Fruit fly (Drosophila melanogaster) whole organism, embryonic: Measurements from ENCODE around the gene foxo.

Experiments
- Adf1 ChIP-seq: fragments of 200-800 bp; sonication (Bioruptor generic); IDR thresholded peaks from 2 replicates; pipeline ENCODE4 v1.3.6; 2022; ENCODE audit warnings: missing biosample characterization, missing genetic modification characterization
- B-H2 ChIP-seq: fragments of 200-800 bp; sonication (Bioruptor generic); optimal IDR thresholded peaks from 2 replicates; lab custom pipeline; 2018; ENCODE audit warnings: missing biosample characterization, mild to moderate bottlenecking, missing genetic modification characterization
- CG10209 ChIP-seq: fragments of 200-800 bp; sonication (Bioruptor generic); optimal IDR thresholded peaks from 3 replicates; lab custom pipeline; 2017; ENCODE audit warnings: missing biosample characterization, mild to moderate bottlenecking, missing genetic modification characterization, missing genetic modification reagents
- CG1024 ChIP-seq: fragments of 200-800 bp; sonication (Bioruptor generic); IDR thresholded peaks from 2 replicates; pipeline ENCODE4 v1.3.6; 2022; ENCODE audit warnings: missing biosample characterization, missing genetic modification characterization
- CG10565 ChIP-seq: fragments of 200-800 bp; sonication (Bioruptor generic); optimal IDR thresholded peaks from 3 replicates; lab custom pipeline; 2016; ENCODE audit warnings: missing biosample characterization, mild to moderate bottlenecking, missing genetic modification characterization
- CG11085 ChIP-seq: fragments of 200-800 bp; sonication (Bioruptor generic); IDR thresholded peaks from 2 replicates; pipeline ENCODE4 v1.3.6; 2022; ENCODE audit warnings: missing biosample characterization, missing genetic modification characterization
- CG11093 ChIP-seq: fragments of 200-800 bp; sonication (Bioruptor generic); IDR thresholded peaks from 3 replicates; pipeline ENCODE4 v1.3.6; 2022; ENCODE audit warnings: missing biosample characterization, missing genetic modification characterization
- CG12104 ChIP-seq: fragments of 200-800 bp; sonication (Bioruptor generic); optimal IDR thresholded peaks from 3 replicates; lab custom pipeline; 2016; ENCODE audit warnings: missing biosample characterization, missing genetic modification characterization
- CG12769 ChIP-seq: fragments of 200-800 bp; sonication (Bioruptor generic); optimal IDR thresholded peaks from 2 replicates; lab custom pipeline; 2019; ENCODE audit warnings: missing biosample characterization, mild to moderate bottlenecking, missing genetic modification characterization, moderate library complexity
- CG14710 ChIP-seq: fragments of 200-800 bp; sonication (Bioruptor generic); optimal IDR thresholded peaks from 3 replicates; lab custom pipeline; 2019; ENCODE audit warnings: missing biosample characterization, mild to moderate bottlenecking, missing genetic modification characterization, moderate library complexity
- CG15696 ChIP-seq: fragments of 200-800 bp; sonication (Bioruptor generic); optimal IDR thresholded peaks from 2 replicates; lab custom pipeline; 2019; ENCODE audit warnings: missing biosample characterization, mild to moderate bottlenecking, missing genetic modification characterization, moderate library complexity
- CG16813 ChIP-seq: fragments of 200-800 bp; sonication (Bioruptor generic); IDR thresholded peaks from 3 replicates; pipeline ENCODE4 v1.3.6; 2022; ENCODE audit warnings: missing biosample characterization, missing genetic modification characterization; ENCODE audit not compliant: partially characterized antibody
- CG30020 ChIP-seq: fragments of 200-800 bp; optimal IDR thresholded peaks from 2 replicates; lab custom pipeline; 2019; ENCODE audit warnings: missing biosample characterization, mild to moderate bottlenecking, missing genetic modification characterization, moderate library complexity
- CG31365 ChIP-seq: fragments of 200-800 bp; sonication (Bioruptor generic); optimal IDR thresholded peaks from 2 replicates; lab custom pipeline; 2018; ENCODE audit warnings: missing biosample characterization, mild to moderate bottlenecking, missing genetic modification characterization
- CG3838 ChIP-seq: fragments of 200-800 bp; sonication (Bioruptor generic); optimal IDR thresholded peaks from 3 replicates; lab custom pipeline; 2016; ENCODE audit warnings: missing biosample characterization, missing genetic modification characterization
- CG4820 ChIP-seq: fragments of 200-800 bp; sonication (Bioruptor generic); optimal IDR thresholded peaks from 3 replicates; lab custom pipeline; 2016; ENCODE audit warnings: missing biosample characterization, missing genetic modification characterization
- CG5180 ChIP-seq: fragments of 200-800 bp; sonication (Bioruptor generic); optimal IDR thresholded peaks from 3 replicates; lab custom pipeline; 2017; ENCODE audit warnings: missing biosample characterization, missing genetic modification characterization, mild to moderate bottlenecking, moderate library complexity, missing genetic modification reagents
- CG5953 ChIP-seq: fragments of 200-800 bp; sonication (Bioruptor generic); IDR thresholded peaks from 2 replicates; pipeline ENCODE4 v1.3.6; 2022; ENCODE audit warnings: missing biosample characterization, missing genetic modification characterization
- CG6765 ChIP-seq: fragments of 200-800 bp; sonication (Bioruptor generic); optimal IDR thresholded peaks from 3 replicates; lab custom pipeline; 2017; ENCODE audit warnings: missing biosample characterization, mild to moderate bottlenecking, missing genetic modification characterization
- CG6791 ChIP-seq: fragments of 200-800 bp; sonication (Bioruptor generic); IDR thresholded peaks from 3 replicates; pipeline ENCODE4 v1.3.6; 2022; ENCODE audit warnings: missing biosample characterization, missing genetic modification characterization; ENCODE audit not compliant: partially characterized antibody
- CG6854 ChIP-seq: fragments of 200-800 bp; sonication (Bioruptor generic); optimal IDR thresholded peaks from 3 replicates; lab custom pipeline; 2017; ENCODE audit warnings: missing biosample characterization, mild to moderate bottlenecking, missing genetic modification characterization
- Dip3 ChIP-seq: fragments of 200-800 bp; sonication (Bioruptor generic); optimal IDR thresholded peaks from 3 replicates; lab custom pipeline; 2016; ENCODE audit warnings: missing biosample characterization, missing genetic modification characterization
- E2f2 ChIP-seq: fragments of 200-800 bp; sonication (Bioruptor generic); IDR thresholded peaks from 2 replicates; pipeline ENCODE4 v1.3.6; 2022; ENCODE audit warnings: missing biosample characterization, missing genetic modification characterization
- ERR ChIP-seq: fragments of 200-800 bp; sonication (Bioruptor generic); optimal IDR thresholded peaks from 2 replicates; lab custom pipeline; 2016; ENCODE audit warnings: missing biosample characterization, missing genetic modification characterization
- H15 ChIP-seq: fragments of 200-800 bp; sonication (Bioruptor generic); IDR thresholded peaks from 3 replicates; pipeline ENCODE4 v1.3.6; 2022; ENCODE audit warnings: missing biosample characterization, missing genetic modification characterization
- H2.0 ChIP-seq: fragments of 200-800 bp; sonication (Bioruptor generic); IDR thresholded peaks from 2 replicates; pipeline ENCODE4 v1.3.6; 2022; ENCODE audit warnings: missing biosample characterization, missing genetic modification characterization
- HLH54F ChIP-seq: fragments of 200-800 bp; sonication (Bioruptor generic); optimal IDR thresholded peaks from 3 replicates; lab custom pipeline; 2016; ENCODE audit warnings: missing biosample characterization, missing genetic modification characterization
- Myb ChIP-seq: fragments of 200-800 bp; sonication (Bioruptor generic); optimal IDR thresholded peaks from 2 replicates; lab custom pipeline; 2016; ENCODE audit warnings: missing biosample characterization, missing genetic modification characterization
- NFAT ChIP-seq: fragments of 200-800 bp; sonication (Bioruptor generic); IDR thresholded peaks from 2 replicates; pipeline ENCODE4 v1.3.6; 2022; ENCODE audit warnings: missing biosample characterization, missing genetic modification characterization
- NfI ChIP-seq: fragments of 200-800 bp; sonication (Bioruptor generic); optimal IDR thresholded peaks from 3 replicates; lab custom pipeline; 2018; ENCODE audit warnings: missing biosample characterization, mild to moderate bottlenecking, missing genetic modification characterization, moderate library complexity
- Oli ChIP-seq: fragments of 200-800 bp; sonication (Bioruptor generic); optimal IDR thresholded peaks from 2 replicates; lab custom pipeline; 2018; ENCODE audit warnings: missing biosample characterization, mild to moderate bottlenecking, missing genetic modification characterization, moderate library complexity
- Pdp1 ChIP-seq, 2 experiments: fragments of 200-800 bp; sonication (Bioruptor generic); optimal IDR thresholded peaks; 3 replicates each; lab custom pipeline; 2016; ENCODE audit warnings: missing biosample characterization in 2 of 2, missing genetic modification characterization in 2 of 2, mild to moderate bottlenecking in 1 of 2, moderate library complexity in 1 of 2
- Rfx ChIP-seq: fragments of 200-800 bp; sonication (Bioruptor generic); IDR thresholded peaks from 2 replicates; pipeline ENCODE4 v1.3.6; 2022; ENCODE audit warnings: missing biosample characterization, missing genetic modification characterization
- Side ChIP-seq: fragments of 200-800 bp; sonication (Bioruptor generic); optimal IDR thresholded peaks from 2 replicates; lab custom pipeline; 2016; ENCODE audit warnings: missing biosample characterization, missing genetic modification characterization
- ac ChIP-seq: fragments of 200-800 bp; sonication (Bioruptor generic); optimal IDR thresholded peaks from 3 replicates; lab custom pipeline; 2017; ENCODE audit warnings: missing biosample characterization, mild to moderate bottlenecking, missing genetic modification characterization
- ara ChIP-seq: fragments of 200-800 bp; sonication (Bioruptor generic); IDR thresholded peaks from 2 replicates; pipeline ENCODE4 v1.3.6; 2022; ENCODE audit warnings: missing biosample characterization, missing genetic modification characterization
- bab2 ChIP-seq: fragments of 200-800 bp; sonication (Bioruptor generic); optimal IDR thresholded peaks from 2 replicates; lab custom pipeline; 2016; ENCODE audit warnings: missing biosample characterization, missing genetic modification characterization
- cad ChIP-seq: fragments of >200 bp; optimal IDR thresholded peaks from 2 replicates; lab custom pipeline; 2017; ENCODE audit warnings: missing biosample characterization, missing genetic modification characterization
- chm ChIP-seq: fragments of 200-800 bp; sonication (Bioruptor generic); IDR thresholded peaks from 2 replicates; pipeline ENCODE4 v1.3.6; 2022; ENCODE audit warnings: missing biosample characterization, missing genetic modification characterization
- fu2 ChIP-seq: fragments of 200-800 bp; sonication (Bioruptor generic); optimal IDR thresholded peaks from 2 replicates; lab custom pipeline; 2016; ENCODE audit warnings: missing biosample characterization, missing genetic modification characterization
- gcm2 ChIP-seq: fragments of 200-800 bp; sonication (Bioruptor generic); optimal IDR thresholded peaks from 2 replicates; lab custom pipeline; 2016; ENCODE audit warnings: missing biosample characterization, missing genetic modification characterization
- gsb-n ChIP-seq: fragments of 200-800 bp; sonication (Bioruptor generic); optimal IDR thresholded peaks from 3 replicates; lab custom pipeline; 2018; ENCODE audit warnings: missing biosample characterization, mild to moderate bottlenecking, missing genetic modification characterization
- h ChIP-seq: fragments of >200 bp; optimal IDR thresholded peaks from 2 replicates; lab custom pipeline; 2017
- hkb ChIP-seq, 2 experiments: fragments of 200-800 bp in 1 of 2; fragments of >200 bp in 1 of 2; sonication (Bioruptor generic) in 1 of 2; IDR thresholded peaks in 1 of 2; optimal IDR thresholded peaks in 1 of 2; 2 replicates each; pipeline versions ENCODE4 v1.3.6 to Lab custom; 2017 to 2022; ENCODE audit warnings: missing biosample characterization in 1 of 2, missing genetic modification characterization in 1 of 2
- inv ChIP-seq: fragments of 200-800 bp; sonication (Bioruptor generic); IDR thresholded peaks from 2 replicates; pipeline ENCODE4 v1.3.6; 2022; ENCODE audit warnings: missing biosample characterization, missing genetic modification characterization; ENCODE audit not compliant: partially characterized antibody
- onecut ChIP-seq: fragments of 200-800 bp; sonication (Bioruptor generic); IDR thresholded peaks from 2 replicates; pipeline ENCODE4 v1.3.6; 2022; ENCODE audit warnings: missing biosample characterization, missing genetic modification characterization
- pan ChIP-seq, 4 experiments: fragments of >200 bp in 3 of 4; fragments of 200-800 bp in 1 of 4; sonication (Bioruptor generic) in 1 of 4; optimal IDR thresholded peaks in 3 of 4; IDR thresholded peaks in 1 of 4; 2 replicates each; pipeline versions ENCODE4 v1.3.6 to Lab custom; 2017 to 2022; ENCODE audit warnings: missing biosample characterization in 2 of 4, missing genetic modification characterization in 2 of 4, mixed read lengths in 1 of 4
- phol ChIP-seq: fragments of 200-800 bp; sonication (Bioruptor generic); optimal IDR thresholded peaks from 3 replicates; lab custom pipeline; 2018; ENCODE audit warnings: missing biosample characterization, mild to moderate bottlenecking, missing genetic modification characterization, moderate library complexity
- ro ChIP-seq: fragments of 200-800 bp; sonication (Bioruptor generic); IDR thresholded peaks from 2 replicates; pipeline ENCODE4 v1.3.6; 2022; ENCODE audit warnings: missing biosample characterization, missing genetic modification characterization
- twi ChIP-seq: fragments of 200-800 bp; optimal IDR thresholded peaks from 2 replicates; lab custom pipeline; 2019; ENCODE audit warnings: missing biosample characterization, mild to moderate bottlenecking, missing genetic modification characterization, moderate library complexity
- unc-4 ChIP-seq: fragments of 200-800 bp; sonication (Bioruptor generic); IDR thresholded peaks from 2 replicates; pipeline ENCODE4 v1.3.6; 2022; ENCODE audit warnings: missing biosample characterization, missing genetic modification characterization; ENCODE audit not compliant: partially characterized antibody

The foxo gene

dm6 chr3R:14008854-14009253, 47.9 kb upstream of the foxo start (continued):
- no peak for TF ChIP-seq CG31365 (tag; lab: Kevin White, UChicago)
- no peak for TF ChIP-seq inv (GFP tag; lab: Robert Waterston, UW)
- TF ChIP-seq Dip3 (GFP tag; lab: Kevin White, UChicago) = no peak
- no peak for TF ChIP-seq CG11085 (GFP tag; lab: Robert Waterston, UW)
- no peak for TF ChIP-seq CG11093 (GFP tag; lab: Robert Waterston, UW)
- no peak for TF ChIP-seq Rfx (GFP tag; lab: Robert Waterston, UW)
- TF ChIP-seq B-H2 (GFP tag; lab: Kevin White, UChicago) = no peak
- no peak for TF ChIP-seq CG12769
- TF ChIP-seq chm = no peak
- TF ChIP-seq CG5953 (GFP tag; lab: Robert Waterston, UW) = no peak
- TF ChIP-seq hkb (optimal IDR thresholded peaks at IDR 0.05; lab: Kevin White, UChicago) = no peak
- TF ChIP-seq hkb (GFP tag; IDR thresholded peaks at IDR 0.05; lab: Robert Waterston, UW) = peak; percentile 32; the same call in 1 of the 2 replicates
- TF ChIP-seq Adf1 (GFP tag; lab: Robert Waterston, UW) = no peak
- TF ChIP-seq CG10209 (GFP tag; lab: Kevin White, UChicago) = no peak
- no peak for TF ChIP-seq CG6791 (GFP tag; lab: Robert Waterston, UW)
- TF ChIP-seq H2.0 = no peak
- TF ChIP-seq h (lab: Kevin White, UChicago) = no peak
- TF ChIP-seq Oli = peak; percentile 19
- TF ChIP-seq Side (GFP tag; lab: Kevin White, UChicago) = no peak
- no peak for TF ChIP-seq HLH54F (GFP tag; lab: Kevin White, UChicago)
- peak; percentile 3 for TF ChIP-seq gsb-n (tag; lab: Kevin White, UChicago)
- no peak for TF ChIP-seq ara (GFP tag; lab: Robert Waterston, UW)
- no peak for TF ChIP-seq Myb (GFP tag; lab: Kevin White, UChicago)
- TF ChIP-seq ac (GFP tag; lab: Kevin White, UChicago) = no peak
- peak; percentile 15 for TF ChIP-seq CG15696 (tag; lab: Kevin White, UChicago)
- TF ChIP-seq unc-4 = no peak
- no peak for TF ChIP-seq CG3838 (GFP tag; lab: Kevin White, UChicago)
- no peak for TF ChIP-seq bab2 (GFP tag; lab: Kevin White, UChicago)
- TF ChIP-seq CG4820 (GFP tag; lab: Kevin White, UChicago) = peak; percentile 67
- TF ChIP-seq phol (tag; lab: Kevin White, UChicago) = peak; percentile 67
- TF ChIP-seq NFAT = no peak
- peak in 1 of 2 experiments; percentile 17 for TF ChIP-seq Pdp1 (GFP tag; optimal IDR thresholded peaks at IDR 0.05; lab: Kevin White, UChicago)
- TF ChIP-seq E2f2 (GFP tag; lab: Robert Waterston, UW) = no peak
- no peak for TF ChIP-seq CG16813 (GFP tag; lab: Robert Waterston, UW)
- no peak for TF ChIP-seq CG6854 (GFP tag; lab: Kevin White, UChicago)
- TF ChIP-seq H15 (GFP tag; lab: Robert Waterston, UW) = 0 out of 3 replicates have a peak, but pooled peaks have one; percentile 51
- TF ChIP-seq ro = no peak
- no peak for TF ChIP-seq fu2 (GFP tag; lab: Kevin White, UChicago)
- TF ChIP-seq twi (tag; lab: Kevin White, UChicago) = no peak
- TF ChIP-seq cad (GFP tag; lab: Kevin White, UChicago) = no peak
- TF ChIP-seq pan (optimal IDR thresholded peaks at IDR 0.05; lab: Kevin White, UChicago) = no peak
- TF ChIP-seq pan (GFP tag; optimal IDR thresholded peaks at IDR 0.05 in 1 of 2, IDR thresholded peaks at IDR 0.05 in 1 of 2) = peak in 1 of 2 experiments; percentile 41
- TF ChIP-seq CG12104 (GFP tag; lab: Kevin White, UChicago) = no peak
- no peak for TF ChIP-seq CG1024 (GFP tag; lab: Robert Waterston, UW)
- no peak for TF ChIP-seq ERR (GFP tag; lab: Kevin White, UChicago)
- no peak for TF ChIP-seq CG30020 (tag; lab: Kevin White, UChicago)
- no peak for TF ChIP-seq NfI
- peak; percentile 54 for TF ChIP-seq CG14710
- TF ChIP-seq CG6765 = no peak
- no peak for TF ChIP-seq gcm2 (GFP tag; lab: Kevin White, UChicago)
- TF ChIP-seq onecut (GFP tag; lab: Robert Waterston, UW) = no peak
- TF ChIP-seq CG5180 (GFP tag; lab: Kevin White, UChicago) = no peak
- no peak for TF ChIP-seq CG10565 (GFP tag; lab: Kevin White, UChicago)
